Worm (Caenorhabditis elegans) whole organism, L4/young adult: ENCODE results near the gene F49C12.2.

Experiments
- W03F9.2 ChIP-seq: fragments of 150-350 bp; optimal IDR thresholded peaks from 2 replicates; lab custom pipeline; 2014; ENCODE audit warnings: missing biosample characterization, missing genetic modification characterization
- dao-5 ChIP-seq: sonication (generic microtip); optimal IDR thresholded peaks from 2 replicates; lab custom pipeline; 2016; ENCODE audit warnings: missing genotype, missing genetic modification characterization, moderate library complexity, missing compliant biosample characterization
- him-1 ChIP-seq: sonication (generic microtip); optimal IDR thresholded peaks from 2 replicates; lab custom pipeline; 2016; ENCODE audit warnings: missing genotype, missing genetic modification reagents, missing genetic modification characterization, missing compliant biosample characterization

DNA sequence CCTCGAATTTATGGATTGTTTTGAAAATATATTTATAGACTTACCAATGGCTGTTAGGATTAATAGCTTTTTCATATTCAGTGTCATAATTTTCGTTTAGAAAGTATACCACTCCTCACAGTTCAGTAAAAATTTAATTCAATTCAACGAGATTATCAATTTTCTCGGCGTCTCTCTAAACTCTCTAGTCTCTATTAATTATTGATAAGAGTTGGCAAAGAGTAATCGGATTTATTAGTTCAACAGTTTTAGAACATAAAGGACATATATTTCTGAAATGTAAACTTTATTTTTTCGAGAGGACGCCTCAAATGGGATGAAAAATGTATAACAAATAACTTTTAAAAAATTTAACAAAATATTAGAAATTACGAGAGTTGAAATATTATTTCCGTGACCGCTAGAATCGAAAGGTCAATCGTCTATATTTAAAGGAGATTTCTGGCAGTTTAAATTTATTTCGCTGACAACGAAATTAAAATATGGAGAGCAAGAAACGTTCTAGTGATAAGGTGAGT lies 25.0 kb upstream of the F49C12.2 start, which contains the start of the genes nspg-11 and F49C12.15:
- TF ChIP-seq dao-5 (tag; lab: Kevin White, UChicago) (no peak), him-1 (tag; lab: Kevin White, UChicago) (no peak), W03F9.2 (tag; lab: Kevin White, UChicago) (no peak)
